Worm (Caenorhabditis elegans) whole organism, L1 larva: ENCODE results near the gene fbxc-17.
"Not testable (repeated sequence)": the region's sequence is repeated elsewhere in the genome, so short reads cannot be mapped to it uniquely, and the experiment has no call there.

ENCODE experiments used
- F16B12.6 ChIP-seq: fragments of 150-350 bp; optimal IDR thresholded peaks from 2 replicates; lab custom pipeline; 2014; ENCODE audit warnings: missing biosample characterization, missing genetic modification characterization
- ama-1 ChIP-seq: fragments of 150-350 bp; optimal IDR thresholded peaks from 2 replicates; lab custom pipeline; 2014
- ceh-82 ChIP-seq, 3 experiments: fragments of 150-350 bp in 1 of 3; sonication (generic microtip) in 2 of 3; optimal IDR thresholded peaks; 2 replicates each; lab custom pipeline; 2014 to 2017; ENCODE audit warnings: missing biosample characterization in 3 of 3, missing genetic modification characterization in 3 of 3
- jun-1 ChIP-seq: fragments of 150-350 bp; optimal IDR thresholded peaks from 2 replicates; lab custom pipeline; 2014; ENCODE audit warnings: missing biosample characterization, missing genetic modification reagents, missing genetic modification characterization
- nhr-28 ChIP-seq: fragments of 150-350 bp; optimal IDR thresholded peaks from 2 replicates; lab custom pipeline; 2014; ENCODE audit warnings: missing biosample characterization, missing genetic modification characterization
- nhr-76 ChIP-seq: sonication (generic microtip); optimal IDR thresholded peaks from 2 replicates; lab custom pipeline; 2017; ENCODE audit warnings: missing biosample characterization, missing genetic modification characterization
- rnt-1 ChIP-seq: sonication (generic microtip); optimal IDR thresholded peaks from 2 replicates; lab custom pipeline; 2016; ENCODE audit warnings: mild to moderate bottlenecking, missing genetic modification characterization, moderate library complexity, missing compliant biosample characterization
- skn-1 ChIP-seq: fragments of 150-350 bp; optimal IDR thresholded peaks from 2 replicates; lab custom pipeline; 2014; ENCODE audit warnings: missing biosample characterization, missing genetic modification characterization
- snpc-4 ChIP-seq: fragments of 150-350 bp; optimal IDR thresholded peaks from 2 replicates; lab custom pipeline; 2014; ENCODE audit warnings: missing biosample characterization, missing genetic modification characterization
- unc-62 ChIP-seq: fragments of 150-350 bp; optimal IDR thresholded peaks from 2 replicates; lab custom pipeline; 2014; ENCODE audit warnings: missing biosample characterization, missing genetic modification reagents, missing genetic modification characterization

ce11 chrII:966962-967361 lies 12.1 kb downstream of the fbxc-17 start, which contains the start of gene fbxc-18:
- not testable (repeated sequence) for TF ChIP-seq ama-1 (lab: Kevin White, UChicago); nhr-76 (tag; lab: Kevin White, UChicago); jun-1 (tag; lab: Kevin White, UChicago); skn-1 (tag; lab: Kevin White, UChicago); F16B12.6 (tag; lab: Kevin White, UChicago); snpc-4; rnt-1; nhr-28 (tag; lab: Kevin White, UChicago); ceh-82 (tag; optimal IDR thresholded peaks at IDR 0.05; lab: Kevin White, UChicago); unc-62 (GFP tag; lab: Kevin White, UChicago)
